Fruit fly (Drosophila melanogaster) whole organism, embryonic: Measurements from ENCODE around the gene Gdi.

Source experiments
- Abd-B ChIP-seq: fragments of 200-800 bp; sonication (Bioruptor generic); optimal IDR thresholded peaks from 2 replicates; lab custom pipeline; 2018; ENCODE audit warnings: missing biosample characterization, mild to moderate bottlenecking, missing genetic modification characterization, moderate library complexity
- Atf6 ChIP-seq: fragments of 200-800 bp; sonication (Bioruptor generic); IDR thresholded peaks from 2 replicates; pipeline ENCODE4 v1.3.6; 2022; ENCODE audit warnings: missing biosample characterization, missing genetic modification characterization
- Awh ChIP-seq: fragments of 200-800 bp; sonication (Bioruptor generic); IDR thresholded peaks from 2 replicates; pipeline ENCODE4, ENCODE4 v1.3.6; 2022; ENCODE audit warnings: missing biosample characterization, missing genetic modification characterization
- BEAF-32 ChIP-seq: fragments of 200-800 bp; sonication (Bioruptor generic); optimal IDR thresholded peaks from 3 replicates; lab custom pipeline; 2017; ENCODE audit warnings: missing biosample characterization, missing genetic modification characterization, mild to moderate bottlenecking, moderate library complexity, missing genetic modification reagents
- CG10431 ChIP-seq: fragments of 200-800 bp; sonication (Bioruptor generic); optimal IDR thresholded peaks from 3 replicates; lab custom pipeline; 2018; ENCODE audit warnings: missing biosample characterization, mild to moderate bottlenecking, missing genetic modification characterization
- CG12769 ChIP-seq: fragments of 200-800 bp; sonication (Bioruptor generic); optimal IDR thresholded peaks from 2 replicates; lab custom pipeline; 2019; ENCODE audit warnings: missing biosample characterization, mild to moderate bottlenecking, missing genetic modification characterization, moderate library complexity
- CG13894 ChIP-seq: fragments of 200-800 bp; sonication (Bioruptor generic); optimal IDR thresholded peaks from 3 replicates; lab custom pipeline; 2018; ENCODE audit warnings: missing biosample characterization, mild to moderate bottlenecking, missing genetic modification characterization, moderate library complexity
- CG17328 ChIP-seq: fragments of 200-800 bp; sonication (Bioruptor generic); IDR thresholded peaks from 2 replicates; pipeline ENCODE4 v1.3.6; 2022; ENCODE audit warnings: missing biosample characterization, missing genetic modification characterization
- CG18476 ChIP-seq: fragments of 200-800 bp; sonication (Bioruptor generic); optimal IDR thresholded peaks from 2 replicates; lab custom pipeline; 2016; ENCODE audit warnings: missing biosample characterization, mild to moderate bottlenecking, missing genetic modification characterization
- CG2116 ChIP-seq: fragments of 200-800 bp; sonication (Bioruptor generic); optimal IDR thresholded peaks from 3 replicates; lab custom pipeline; 2018; ENCODE audit warnings: missing biosample characterization, mild to moderate bottlenecking, missing genetic modification characterization
- CG2120 ChIP-seq: fragments of 200-800 bp; sonication (Bioruptor generic); optimal IDR thresholded peaks from 3 replicates; lab custom pipeline; 2016; ENCODE audit warnings: missing biosample characterization, missing genetic modification characterization
- CG2889 ChIP-seq: fragments of 200-800 bp; sonication (Bioruptor generic); IDR thresholded peaks from 3 replicates; pipeline ENCODE4 v1.3.6; 2022; ENCODE audit warnings: missing biosample characterization, missing genetic modification characterization
- CG30431 ChIP-seq: fragments of 200-800 bp; sonication (Bioruptor generic); optimal IDR thresholded peaks from 2 replicates; lab custom pipeline; 2017; ENCODE audit warnings: missing biosample characterization, missing genetic modification characterization
- CG34376 ChIP-seq: fragments of 200-800 bp; sonication (Bioruptor generic); optimal IDR thresholded peaks from 2 replicates; lab custom pipeline; 2018; ENCODE audit warnings: missing biosample characterization, mild to moderate bottlenecking, missing genetic modification characterization
- CG6813 ChIP-seq: fragments of 200-800 bp; sonication (Bioruptor generic); optimal IDR thresholded peaks from 2 replicates; lab custom pipeline; 2017; ENCODE audit warnings: missing biosample characterization, missing genetic modification characterization, mild to moderate bottlenecking, moderate library complexity, missing genetic modification reagents
- CG8281 ChIP-seq: fragments of 200-800 bp; sonication (Bioruptor generic); optimal IDR thresholded peaks from 2 replicates; lab custom pipeline; 2018; ENCODE audit warnings: missing biosample characterization, mild to moderate bottlenecking, missing genetic modification characterization, moderate library complexity
- D ChIP-seq, 2 experiments: fragments of 200-800 bp in 1 of 2; fragments of >200 bp in 1 of 2; sonication (Bioruptor generic) in 1 of 2; optimal IDR thresholded peaks; 2 replicates in 1 of 2; 3 replicates in 1 of 2; lab custom pipeline; 2017; ENCODE audit warnings: mild to moderate bottlenecking in 1 of 2, missing biosample characterization in 1 of 2, missing genetic modification characterization in 1 of 2, missing genetic modification reagents in 1 of 2
- D19B ChIP-seq: fragments of 200-800 bp; sonication (Bioruptor generic); optimal IDR thresholded peaks from 2 replicates; lab custom pipeline; 2017; ENCODE audit warnings: missing biosample characterization, mild to moderate bottlenecking, missing genetic modification characterization
- Elba2 ChIP-seq: fragments of 200-800 bp; sonication (Bioruptor generic); optimal IDR thresholded peaks from 3 replicates; lab custom pipeline; 2016; ENCODE audit warnings: missing biosample characterization, missing genetic modification characterization
- Fer3 ChIP-seq: fragments of 200-800 bp; sonication (Bioruptor generic); optimal IDR thresholded peaks from 2 replicates; lab custom pipeline; 2018; ENCODE audit warnings: missing biosample characterization, mild to moderate bottlenecking, missing genetic modification characterization, moderate library complexity
- H15 ChIP-seq: fragments of 200-800 bp; sonication (Bioruptor generic); IDR thresholded peaks from 3 replicates; pipeline ENCODE4 v1.3.6; 2022; ENCODE audit warnings: missing biosample characterization, missing genetic modification characterization
- H2.0 ChIP-seq: fragments of 200-800 bp; sonication (Bioruptor generic); IDR thresholded peaks from 2 replicates; pipeline ENCODE4 v1.3.6; 2022; ENCODE audit warnings: missing biosample characterization, missing genetic modification characterization
- Max ChIP-seq: fragments of 200-800 bp; sonication (Bioruptor generic); optimal IDR thresholded peaks from 2 replicates; lab custom pipeline; 2016; ENCODE audit warnings: missing biosample characterization, mild to moderate bottlenecking, missing genetic modification characterization
- Meics ChIP-seq: fragments of 200-800 bp; sonication (Bioruptor generic); optimal IDR thresholded peaks from 2 replicates; lab custom pipeline; 2017; ENCODE audit warnings: missing biosample characterization, mild to moderate bottlenecking, missing genetic modification characterization
- Myb ChIP-seq: fragments of 200-800 bp; sonication (Bioruptor generic); optimal IDR thresholded peaks from 2 replicates; lab custom pipeline; 2016; ENCODE audit warnings: missing biosample characterization, missing genetic modification characterization
- Neu2 ChIP-seq: fragments of 200-800 bp; sonication (Bioruptor generic); optimal IDR thresholded peaks from 3 replicates; lab custom pipeline; 2016; ENCODE audit warnings: missing biosample characterization, missing genetic modification characterization, borderline replicate concordance
- Poxn ChIP-seq: fragments of 200-800 bp; sonication (Bioruptor generic); IDR thresholded peaks from 2 replicates; pipeline ENCODE4 v1.3.6; 2022; ENCODE audit warnings: missing biosample characterization, missing genetic modification characterization
- Spps ChIP-seq: fragments of 200-800 bp; sonication (Bioruptor generic); optimal IDR thresholded peaks from 2 replicates; lab custom pipeline; 2018; ENCODE audit warnings: missing biosample characterization, mild to moderate bottlenecking, missing genetic modification characterization
- ato ChIP-seq: fragments of 200-800 bp; sonication (Bioruptor generic); IDR thresholded peaks from 2 replicates; pipeline ENCODE4 v1.3.6; 2022; ENCODE audit warnings: missing biosample characterization, missing genetic modification characterization; ENCODE audit not compliant: partially characterized antibody
- cad ChIP-seq: fragments of >200 bp; optimal IDR thresholded peaks from 2 replicates; lab custom pipeline; 2017; ENCODE audit warnings: missing biosample characterization, missing genetic modification characterization
- caup ChIP-seq: fragments of 200-800 bp; sonication (Bioruptor generic); optimal IDR thresholded peaks from 3 replicates; lab custom pipeline; 2017; ENCODE audit warnings: missing biosample characterization, mild to moderate bottlenecking, missing genetic modification characterization, moderate library complexity; ENCODE audit not compliant: severe bottlenecking
- chm ChIP-seq: fragments of 200-800 bp; sonication (Bioruptor generic); IDR thresholded peaks from 2 replicates; pipeline ENCODE4 v1.3.6; 2022; ENCODE audit warnings: missing biosample characterization, missing genetic modification characterization
- cwo ChIP-seq: fragments of 200-800 bp; sonication (Bioruptor generic); optimal IDR thresholded peaks from 3 replicates; lab custom pipeline; 2017; ENCODE audit warnings: missing biosample characterization, missing genetic modification characterization, mild to moderate bottlenecking, moderate library complexity, missing genetic modification reagents
- dpn ChIP-seq, 2 experiments: fragments of 200-800 bp; sonication (Bioruptor generic); optimal IDR thresholded peaks; 3 replicates each; lab custom pipeline; 2016; ENCODE audit warnings: missing biosample characterization in 2 of 2, missing genetic modification characterization in 2 of 2
- eve ChIP-seq, 2 experiments: fragments of >200 bp; optimal IDR thresholded peaks; 2 replicates each; lab custom pipeline; 2017; ENCODE audit warnings: missing biosample characterization in 2 of 2, missing genetic modification characterization in 2 of 2
- ewg ChIP-seq: fragments of 200-800 bp; sonication (Bioruptor generic); optimal IDR thresholded peaks from 3 replicates; lab custom pipeline; 2017; ENCODE audit warnings: mild to moderate bottlenecking, missing biosample characterization, missing genetic modification reagents, missing genetic modification characterization
- h ChIP-seq: fragments of >200 bp; optimal IDR thresholded peaks from 2 replicates; lab custom pipeline; 2017
- lov ChIP-seq, 2 experiments: fragments of 200-800 bp in 1 of 2; fragments of >200 bp in 1 of 2; sonication (Bioruptor generic) in 1 of 2; IDR thresholded peaks in 1 of 2; optimal IDR thresholded peaks in 1 of 2; 2 replicates in 1 of 2; 3 replicates in 1 of 2; pipeline versions ENCODE4 v1.3.6 to Lab custom; 2017 to 2022; ENCODE audit warnings: missing biosample characterization in 1 of 2, missing genetic modification characterization in 1 of 2
- nau ChIP-seq: fragments of 200-800 bp; sonication (Bioruptor generic); optimal IDR thresholded peaks from 3 replicates; lab custom pipeline; 2017; ENCODE audit warnings: missing biosample characterization, mild to moderate bottlenecking, missing genetic modification characterization, missing genetic modification reagents
- peb ChIP-seq: fragments of 200-800 bp; sonication (Bioruptor generic); IDR thresholded peaks from 2 replicates; pipeline ENCODE4 v1.3.6; 2022; ENCODE audit warnings: missing biosample characterization, missing genetic modification characterization
- phol ChIP-seq: fragments of 200-800 bp; sonication (Bioruptor generic); optimal IDR thresholded peaks from 3 replicates; lab custom pipeline; 2018; ENCODE audit warnings: missing biosample characterization, mild to moderate bottlenecking, missing genetic modification characterization, moderate library complexity
- pnt ChIP-seq: fragments of 200-800 bp; sonication (Bioruptor generic); optimal IDR thresholded peaks from 3 replicates; lab custom pipeline; 2016; ENCODE audit warnings: missing biosample characterization, missing genetic modification characterization
- psq ChIP-seq: fragments of 200-800 bp; sonication (Bioruptor generic); optimal IDR thresholded peaks from 2 replicates; lab custom pipeline; 2017; ENCODE audit warnings: missing biosample characterization, missing genetic modification characterization
- pum ChIP-seq: fragments of 200-800 bp; sonication (Bioruptor generic); optimal IDR thresholded peaks from 2 replicates; lab custom pipeline; 2016; ENCODE audit warnings: missing biosample characterization, missing genetic modification characterization
- repo ChIP-seq: fragments of 200-800 bp; sonication (Bioruptor generic); optimal IDR thresholded peaks from 2 replicates; lab custom pipeline; 2016; ENCODE audit warnings: missing biosample characterization, missing genetic modification characterization
- twi ChIP-seq: fragments of 200-800 bp; optimal IDR thresholded peaks from 2 replicates; lab custom pipeline; 2019; ENCODE audit warnings: missing biosample characterization, mild to moderate bottlenecking, missing genetic modification characterization, moderate library complexity
- wdn ChIP-seq: fragments of 200-800 bp; sonication (Bioruptor generic); IDR thresholded peaks from 2 replicates; pipeline ENCODE4 v1.3.6; 2022; ENCODE audit warnings: missing biosample characterization, missing genetic modification characterization

Gdi gene

DNA sequence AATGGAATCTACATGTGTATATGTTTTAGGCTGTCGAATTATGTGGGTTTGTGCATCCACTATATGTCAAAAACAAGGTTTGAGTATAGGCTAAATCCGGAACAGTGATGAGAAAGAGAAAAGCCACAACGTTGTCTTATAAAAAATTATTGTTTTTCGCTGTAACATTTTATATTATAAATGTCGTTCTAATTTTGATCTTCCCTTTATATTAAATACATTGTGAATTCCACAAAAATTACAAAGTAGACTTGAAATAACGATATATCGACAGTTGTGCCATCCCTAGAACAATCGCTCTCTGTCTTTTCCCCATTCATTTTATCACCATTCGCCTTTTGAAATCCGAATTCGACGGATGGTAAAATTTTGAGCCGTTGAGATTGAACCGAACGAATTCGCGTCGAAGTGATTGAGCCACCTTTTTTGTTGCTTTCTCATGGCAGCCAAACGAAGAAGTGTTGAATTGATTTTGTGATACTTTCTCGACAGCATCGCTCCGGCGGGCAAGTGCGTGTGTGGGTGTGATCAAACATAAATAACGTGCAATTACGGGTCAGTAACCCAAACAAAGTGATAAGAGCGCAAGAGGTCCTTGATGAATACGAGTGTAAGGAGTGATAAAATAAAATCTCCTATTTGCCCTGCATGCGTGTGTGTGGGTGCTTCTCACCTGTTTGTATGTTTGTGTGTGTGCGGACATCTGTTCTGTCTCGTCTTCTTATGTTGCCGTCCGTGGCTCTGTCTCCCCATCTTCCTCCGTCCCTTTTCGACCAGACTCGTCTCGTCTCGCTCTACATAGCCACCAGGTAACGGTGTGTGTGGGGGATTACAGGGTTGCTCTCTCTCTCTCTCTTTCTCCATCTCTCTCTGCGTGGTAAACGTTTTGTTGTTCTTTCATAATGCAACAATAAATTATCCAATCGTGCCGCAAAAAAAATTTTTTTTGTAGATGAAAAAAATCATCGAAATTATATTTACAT, 26.5 kb upstream of the Gdi start, which contains the start of gene Oatp30B (continued):
- TF ChIP-seq wdn (GFP tag; lab: Robert Waterston, UW) (peak; percentile 95), h (no peak), CG2120 (GFP tag; lab: Kevin White, UChicago) (peak; percentile 99), Neu2 (GFP tag; lab: Kevin White, UChicago) (peak; percentile 82), Abd-B (GFP tag; lab: Kevin White, UChicago) (peak; percentile 96), pum (GFP tag; lab: Kevin White, UChicago) (peak; percentile 96), Awh (GFP tag; lab: Robert Waterston, UW) (peak; percentile 96), chm (GFP tag; lab: Robert Waterston, UW) (peak; percentile 99), dpn (GFP tag; optimal IDR thresholded peaks at IDR 0.05; lab: Kevin White, UChicago) (peak; percentile 96 to 98), twi (peak; percentile 92), peb (GFP tag; lab: Robert Waterston, UW) (peak; percentile 93), lov (optimal IDR thresholded peaks at IDR 0.05; lab: Kevin White, UChicago) (no peak), lov (GFP tag; IDR thresholded peaks at IDR 0.05; lab: Robert Waterston, UW) (peak; percentile 97), CG6813 (GFP tag; lab: Kevin White, UChicago) (peak; percentile 94), H2.0 (peak; percentile 97), cwo (GFP tag; lab: Kevin White, UChicago) (peak; percentile 87), Fer3 (tag; lab: Kevin White, UChicago) (peak; percentile 97), Poxn (GFP tag; lab: Robert Waterston, UW) (peak; percentile 85), Myb (peak; percentile 80), caup (peak; percentile 95), eve (GFP tag; optimal IDR thresholded peaks at IDR 0.05; lab: Kevin White, UChicago) (peak; percentile 60 to 95), cad (GFP tag; lab: Kevin White, UChicago) (no peak), ewg (GFP tag; lab: Kevin White, UChicago) (peak; percentile 88), CG17328 (peak; percentile 97), CG30431 (peak; percentile 89), nau (GFP tag; lab: Kevin White, UChicago) (peak; percentile 77), CG12769 (tag; lab: Kevin White, UChicago) (peak; percentile 98), D (optimal IDR thresholded peaks at IDR 0.05; lab: Kevin White, UChicago) (peak; percentile 54), D (GFP tag; optimal IDR thresholded peaks at IDR 0.05; lab: Kevin White, UChicago) (peak; percentile 88), pnt (GFP tag; lab: Kevin White, UChicago) (peak; percentile 95), Spps (tag; lab: Kevin White, UChicago) (peak; percentile 95), CG2116 (GFP tag; lab: Kevin White, UChicago) (peak; percentile 93), CG18476 (peak; percentile 96), H15 (peak; percentile 97), CG2889 (GFP tag; lab: Robert Waterston, UW) (peak; percentile 93), ato (GFP tag; lab: Robert Waterston, UW) (peak; percentile 83), CG10431 (GFP tag; lab: Kevin White, UChicago) (peak; percentile 72), CG34376 (GFP tag; lab: Kevin White, UChicago) (peak; percentile 95), Elba2 (peak; percentile 89), repo (GFP tag; lab: Kevin White, UChicago) (peak; percentile 92), Atf6 (GFP tag; lab: Robert Waterston, UW) (peak; percentile 97), psq (GFP tag; lab: Kevin White, UChicago) (peak; percentile 99), BEAF-32 (GFP tag; lab: Kevin White, UChicago) (peak; percentile 97), Meics (GFP tag; lab: Kevin White, UChicago) (peak; percentile 94), Max (GFP tag; lab: Kevin White, UChicago) (peak; percentile 95), D19B (GFP tag; lab: Kevin White, UChicago) (peak; percentile 81), CG8281 (tag; lab: Kevin White, UChicago) (peak; percentile 82), CG13894 (tag; lab: Kevin White, UChicago) (peak; percentile 97), phol (tag; lab: Kevin White, UChicago) (peak; percentile 97)
